Worm (Caenorhabditis elegans): ENCODE measurements around the gene cdc-73.

The cdc-73 gene

ce11 chrIV:4085787-4086262 is 43.5 kb downstream of the cdc-73 start, which contains the start of gene C35B1.2:
Gene C35B1.2, plus strand, starts transcription at chrIV:4086212.
- TF ChIP-seq ces-1 (GFP tag; optimal IDR thresholded peaks at IDR 0.05) (peak; percentile 13), lsy-2 (tag; optimal IDR thresholded peaks at IDR 0.05) (peak; percentile 9), mls-2 (tag; optimal IDR thresholded peaks at IDR 0.05) (no peak)

- TF ChIP-seq unc-62 (GFP tag; optimal IDR thresholded peaks at IDR 0.05) (peak; percentile 19), mab-5 (tag; optimal IDR thresholded peaks at IDR 0.05) (no peak), pha-4 (tag; optimal IDR thresholded peaks at IDR 0.05) (no peak), blmp-1 (tag; optimal IDR thresholded peaks at IDR 0.05) (no peak), ceh-83 (GFP tag; optimal IDR thresholded peaks at IDR 0.05) (no peak), zip-8 (tag; optimal IDR thresholded peaks at IDR 0.05) (no peak), drap-1 (GFP tag; optimal IDR thresholded peaks at IDR 0.05) (no peak), nhr-2 (tag; optimal IDR thresholded peaks at IDR 0.05) (no peak), lsy-2 (tag; optimal IDR thresholded peaks at IDR 0.05) (no peak), mep-1 (tag; optimal IDR thresholded peaks at IDR 0.05) (no peak), lin-32 (GFP tag; optimal IDR thresholded peaks at IDR 0.05) (no peak), snpc-4 (tag; optimal IDR thresholded peaks at IDR 0.05) (no peak), flh-1 (GFP tag; optimal IDR thresholded peaks at IDR 0.05) (no peak), tbx-8 (GFP tag; optimal IDR thresholded peaks at IDR 0.05) (no peak), nhr-28 (tag; optimal IDR thresholded peaks at IDR 0.05) (no peak), nhr-12 (tag; optimal IDR thresholded peaks at IDR 0.05) (no peak), nhr-237 (tag; optimal IDR thresholded peaks at IDR 0.05) (peak; percentile 17), elt-1 (tag; optimal IDR thresholded peaks at IDR 0.05; ENCODE audit: borderline replicate concordance, insufficient read depth) (no peak), unc-120 (tag; optimal IDR thresholded peaks at IDR 0.05; ENCODE audit: poor library complexity, severe bottlenecking) (peak; percentile 36), hlh-1 (tag; optimal IDR thresholded peaks at IDR 0.05) (no peak), elt-3 (tag; optimal IDR thresholded peaks at IDR 0.05) (no peak), ham-2 (GFP tag; optimal IDR thresholded peaks at IDR 0.05) (peak; percentile 17), nhr-76 (tag; optimal IDR thresholded peaks at IDR 0.05) (no peak), M03D4.4 (tag; optimal IDR thresholded peaks at IDR 0.05) (no peak), ceh-43 (GFP tag; optimal IDR thresholded peaks at IDR 0.05) (no peak), ces-1 (GFP tag; optimal IDR thresholded peaks at IDR 0.05) (peak; percentile 56), sptf-1 (tag; optimal IDR thresholded peaks at IDR 0.05) (no peak), ceh-39 (tag; optimal IDR thresholded peaks at IDR 0.05) (no peak)
Measured at ce11 chrIV:4093087-4093486, 50.7 kb downstream of the cdc-73 start.

DNA sequence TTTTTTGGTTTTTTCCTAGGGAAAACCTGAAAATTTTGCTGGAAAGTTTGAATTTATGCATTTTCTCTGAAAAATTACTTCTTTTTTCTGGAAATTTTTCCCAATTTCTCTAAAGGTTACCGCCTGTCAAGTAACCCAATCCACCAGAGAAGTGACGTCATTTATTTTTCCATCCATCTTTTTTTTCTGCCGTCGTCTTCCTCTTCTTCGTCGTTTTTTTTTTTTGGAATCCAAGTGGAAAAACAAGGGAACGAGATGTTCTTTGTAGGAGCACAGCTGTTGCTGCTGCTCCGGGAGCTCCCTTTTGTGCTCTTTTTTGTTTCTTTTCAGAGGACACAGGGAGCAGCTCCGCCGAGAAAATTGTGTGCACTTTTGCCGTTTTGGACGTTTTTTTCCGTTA is 52.0 kb downstream of the cdc-73 start:
- TF ChIP-seq ceh-39 (tag; optimal IDR thresholded peaks at IDR 0.05), result no peak
- no peak for TF ChIP-seq unc-39 (tag; optimal IDR thresholded peaks at IDR 0.05)
- TF ChIP-seq lsy-2 (tag; optimal IDR thresholded peaks at IDR 0.05), result no peak
- TF ChIP-seq ham-2 (GFP tag; optimal IDR thresholded peaks at IDR 0.05), result no peak
- TF ChIP-seq nhr-237 (tag; optimal IDR thresholded peaks at IDR 0.05), result no peak

DNA sequence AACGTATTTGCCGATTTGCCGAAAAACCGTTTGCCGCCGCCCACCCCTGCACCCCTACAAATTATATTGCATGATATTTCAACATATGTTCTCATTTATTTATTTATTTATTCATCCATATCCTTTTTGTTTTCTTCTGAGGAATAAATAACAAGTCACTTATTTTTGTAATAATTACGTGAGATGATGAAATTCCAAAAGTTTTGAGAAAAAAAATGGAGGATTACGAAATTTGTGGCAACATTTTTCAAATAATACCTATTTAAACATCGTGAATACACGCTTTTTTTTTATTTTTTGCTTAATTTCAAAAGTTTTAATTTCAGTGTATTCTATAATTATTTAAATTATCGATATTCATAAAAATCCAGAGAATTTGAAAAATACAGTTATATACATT is 54.6 kb downstream of the cdc-73 start:
- TF ChIP-seq tbx-8 (GFP tag; optimal IDR thresholded peaks at IDR 0.05), result no peak
- no peak for TF ChIP-seq zip-8 (tag; optimal IDR thresholded peaks at IDR 0.05)
- TF ChIP-seq unc-39 (tag; optimal IDR thresholded peaks at IDR 0.05), result no peak
- TF ChIP-seq snpc-4 (tag; optimal IDR thresholded peaks at IDR 0.05), result no peak
- no peak for TF ChIP-seq bed-3 (GFP tag; optimal IDR thresholded peaks at IDR 0.05)
- TF ChIP-seq sptf-1 (tag; optimal IDR thresholded peaks at IDR 0.05), result no peak
- TF ChIP-seq ces-1 (GFP tag; optimal IDR thresholded peaks at IDR 0.05), result no peak
- no peak for TF ChIP-seq blmp-1 (tag; optimal IDR thresholded peaks at IDR 0.05)
- TF ChIP-seq pha-4 (tag; optimal IDR thresholded peaks at IDR 0.05), result no peak
- TF ChIP-seq lsy-2 (tag; optimal IDR thresholded peaks at IDR 0.05), result no peak
- no peak for TF ChIP-seq unc-120 (tag; optimal IDR thresholded peaks at IDR 0.05; ENCODE audit: poor library complexity, severe bottlenecking)
- TF ChIP-seq nhr-28 (tag; optimal IDR thresholded peaks at IDR 0.05), result no peak
- TF ChIP-seq mep-1 (tag; optimal IDR thresholded peaks at IDR 0.05), result no peak
